Fruit fly (Drosophila melanogaster) whole organism, embryonic: ENCODE results near the gene CG43338.
A peak's percentile ranks its signal among the peaks of the same experiment; 100 is the strongest.

Experiments
- ATbp ChIP-seq: fragments of 200-800 bp; sonication (Bioruptor generic); optimal IDR thresholded peaks from 2 replicates; lab custom pipeline; 2017; ENCODE audit warnings: missing biosample characterization, mild to moderate bottlenecking, missing genetic modification characterization, missing genetic modification reagents
- Atf3 ChIP-seq: fragments of 200-800 bp; sonication (Bioruptor generic); optimal IDR thresholded peaks from 3 replicates; lab custom pipeline; 2016; ENCODE audit warnings: missing biosample characterization, missing genetic modification characterization
- Awh ChIP-seq: fragments of 200-800 bp; sonication (Bioruptor generic); IDR thresholded peaks from 2 replicates; pipeline ENCODE4, ENCODE4 v1.3.6; 2022; ENCODE audit warnings: missing biosample characterization, missing genetic modification characterization
- B-H1 ChIP-seq: fragments of 200-800 bp; sonication (Bioruptor generic); IDR thresholded peaks from 3 replicates; pipeline ENCODE4 v1.3.6; 2022; ENCODE audit warnings: missing biosample characterization, missing genetic modification characterization
- BEAF-32 ChIP-seq: fragments of 200-800 bp; sonication (Bioruptor generic); optimal IDR thresholded peaks from 3 replicates; lab custom pipeline; 2017; ENCODE audit warnings: missing biosample characterization, missing genetic modification characterization, mild to moderate bottlenecking, moderate library complexity, missing genetic modification reagents
- Blimp-1 ChIP-seq: fragments of 200-800 bp; sonication (Bioruptor generic); optimal IDR thresholded peaks from 3 replicates; lab custom pipeline; 2018; ENCODE audit warnings: missing biosample characterization, missing genetic modification characterization, mild to moderate bottlenecking, moderate library complexity, missing genetic modification reagents
- BtbVII ChIP-seq: fragments of 200-800 bp; sonication (Bioruptor generic); optimal IDR thresholded peaks from 3 replicates; lab custom pipeline; 2017; ENCODE audit warnings: missing biosample characterization, mild to moderate bottlenecking, missing genetic modification characterization
- Bteb2 ChIP-seq: fragments of 200-800 bp; sonication (Bioruptor generic); optimal IDR thresholded peaks from 2 replicates; lab custom pipeline; 2016; ENCODE audit warnings: missing biosample characterization, missing genetic modification characterization
- CG10274 ChIP-seq: fragments of 200-800 bp; sonication (Bioruptor generic); optimal IDR thresholded peaks from 3 replicates; lab custom pipeline; 2017; ENCODE audit warnings: missing biosample characterization, mild to moderate bottlenecking, missing genetic modification characterization
- CG10366 ChIP-seq: fragments of 200-800 bp; sonication (Bioruptor generic); IDR thresholded peaks from 2 replicates; pipeline ENCODE4 v1.3.6; 2022; ENCODE audit warnings: missing biosample characterization, missing genetic modification characterization
- CG10565 ChIP-seq: fragments of 200-800 bp; sonication (Bioruptor generic); optimal IDR thresholded peaks from 3 replicates; lab custom pipeline; 2016; ENCODE audit warnings: missing biosample characterization, mild to moderate bottlenecking, missing genetic modification characterization
- CG10979 ChIP-seq: fragments of 200-800 bp; sonication (Bioruptor generic); optimal IDR thresholded peaks from 2 replicates; lab custom pipeline; 2018; ENCODE audit warnings: missing biosample characterization, mild to moderate bottlenecking, missing genetic modification characterization, moderate library complexity
- CG11723 ChIP-seq: fragments of 200-800 bp; sonication (Bioruptor generic); optimal IDR thresholded peaks from 2 replicates; lab custom pipeline; 2017; ENCODE audit warnings: missing biosample characterization, mild to moderate bottlenecking, missing genetic modification characterization
- CG12104 ChIP-seq: fragments of 200-800 bp; sonication (Bioruptor generic); optimal IDR thresholded peaks from 3 replicates; lab custom pipeline; 2016; ENCODE audit warnings: missing biosample characterization, missing genetic modification characterization
- CG12155 ChIP-seq: fragments of 200-800 bp; sonication (Bioruptor generic); optimal IDR thresholded peaks from 3 replicates; lab custom pipeline; 2016; ENCODE audit warnings: missing biosample characterization, missing genetic modification characterization
- CG12659 ChIP-seq: fragments of 200-800 bp; sonication (Bioruptor generic); optimal IDR thresholded peaks from 3 replicates; lab custom pipeline; 2017; ENCODE audit warnings: mild to moderate bottlenecking, missing biosample characterization, missing genetic modification reagents, missing genetic modification characterization
- CG13624 ChIP-seq: fragments of 200-800 bp; sonication (Bioruptor generic); optimal IDR thresholded peaks from 2 replicates; lab custom pipeline; 2016; ENCODE audit warnings: missing biosample characterization, missing genetic modification characterization
- CG1832 ChIP-seq: fragments of 200-800 bp; sonication (Bioruptor generic); optimal IDR thresholded peaks from 2 replicates; lab custom pipeline; 2017; ENCODE audit warnings: missing biosample characterization, mild to moderate bottlenecking, missing genetic modification characterization, inconsistent platforms
- CG2116 ChIP-seq: fragments of 200-800 bp; sonication (Bioruptor generic); optimal IDR thresholded peaks from 3 replicates; lab custom pipeline; 2018; ENCODE audit warnings: missing biosample characterization, mild to moderate bottlenecking, missing genetic modification characterization
- CG2678 ChIP-seq: fragments of 200-800 bp; sonication (Bioruptor generic); optimal IDR thresholded peaks from 3 replicates; lab custom pipeline; 2019; ENCODE audit warnings: missing biosample characterization, mild to moderate bottlenecking, missing genetic modification characterization, moderate library complexity
- CG3163 ChIP-seq: fragments of 200-800 bp; sonication (Bioruptor generic); optimal IDR thresholded peaks from 3 replicates; lab custom pipeline; 2016; ENCODE audit warnings: missing biosample characterization, missing genetic modification characterization
- CG3726 ChIP-seq: fragments of 200-800 bp; sonication (Bioruptor generic); IDR thresholded peaks from 3 replicates; pipeline ENCODE4, ENCODE4 v1.3.6; 2022; ENCODE audit warnings: missing biosample characterization, missing genetic modification characterization
- CG3995 ChIP-seq: fragments of 200-800 bp; sonication (Bioruptor generic); optimal IDR thresholded peaks from 3 replicates; lab custom pipeline; 2016; ENCODE audit warnings: missing biosample characterization, missing genetic modification characterization
- CG4854 ChIP-seq: fragments of 200-800 bp; sonication (Bioruptor generic); optimal IDR thresholded peaks from 2 replicates; lab custom pipeline; 2016; ENCODE audit warnings: missing biosample characterization, missing genetic modification characterization, inconsistent platforms
- CG8290 ChIP-seq, 3 experiments: fragments of 200-800 bp; sonication (Bioruptor generic); optimal IDR thresholded peaks; 2 replicates each; lab custom pipeline; 2016 to 2019; ENCODE audit warnings: missing biosample characterization in 3 of 3, missing genetic modification characterization in 3 of 3, mild to moderate bottlenecking in 2 of 3, moderate library complexity in 1 of 3
- CG8944 ChIP-seq: fragments of 200-800 bp; sonication (Bioruptor generic); optimal IDR thresholded peaks from 3 replicates; lab custom pipeline; 2016; ENCODE audit warnings: missing biosample characterization, missing genetic modification characterization
- CG9609 ChIP-seq: fragments of 200-800 bp; sonication (Bioruptor generic); optimal IDR thresholded peaks from 3 replicates; lab custom pipeline; 2016; ENCODE audit warnings: missing biosample characterization, missing genetic modification characterization
- Dfd ChIP-seq, 2 experiments: fragments of >200 bp; optimal IDR thresholded peaks; 2 replicates each; lab custom pipeline; 2017; ENCODE audit warnings: missing biosample characterization in 2 of 2, missing genetic modification characterization in 2 of 2
- Dip2 ChIP-seq: fragments of 200-800 bp; sonication (Bioruptor generic); IDR thresholded peaks from 2 replicates; pipeline ENCODE4 v1.3.6; 2022; ENCODE audit warnings: missing biosample characterization, missing genetic modification characterization
- Doc3 ChIP-seq: fragments of 200-800 bp; sonication (Bioruptor generic); IDR thresholded peaks from 3 replicates; pipeline ENCODE4 v1.3.6; 2022; ENCODE audit warnings: missing biosample characterization, missing genetic modification characterization; ENCODE audit not compliant: partially characterized antibody
- Dp ChIP-seq: fragments of 200-800 bp; sonication (Bioruptor generic); optimal IDR thresholded peaks from 2 replicates; lab custom pipeline; 2018; ENCODE audit warnings: missing biosample characterization, mild to moderate bottlenecking, missing genetic modification characterization, moderate library complexity
- Eip74EF ChIP-seq, 2 experiments: fragments of 200-800 bp in 1 of 2; fragments of >200 bp in 1 of 2; sonication (Bioruptor generic) in 1 of 2; optimal IDR thresholded peaks; 2 replicates each; lab custom pipeline; 2017 to 2019; ENCODE audit warnings: missing biosample characterization in 2 of 2, missing genetic modification characterization in 2 of 2, mild to moderate bottlenecking in 1 of 2, moderate library complexity in 1 of 2
- Med ChIP-seq: fragments of 200-800 bp; sonication (Bioruptor generic); peaks from one replicate; lab custom pipeline; 2016; ENCODE audit warnings: missing biosample characterization, missing genetic modification characterization, mild to moderate bottlenecking, inconsistent platforms, moderate library complexity
- Nf-YB ChIP-seq: fragments of 200-800 bp; sonication (Bioruptor generic); optimal IDR thresholded peaks from 3 replicates; lab custom pipeline; 2019; ENCODE audit warnings: missing biosample characterization, mild to moderate bottlenecking, missing genetic modification characterization, moderate library complexity
- Rfx ChIP-seq: fragments of 200-800 bp; sonication (Bioruptor generic); IDR thresholded peaks from 2 replicates; pipeline ENCODE4 v1.3.6; 2022; ENCODE audit warnings: missing biosample characterization, missing genetic modification characterization
- Trl ChIP-seq, 3 experiments: fragments of >200 bp in 2 of 3; fragments of 200-800 bp in 1 of 3; sonication (Bioruptor generic) in 1 of 3; optimal IDR thresholded peaks; 2 replicates in 1 of 3; 3 replicates in 2 of 3; lab custom pipeline; 2016 to 2017; ENCODE audit warnings: missing biosample characterization in 1 of 3, missing genetic modification characterization in 1 of 3
- ara ChIP-seq: fragments of 200-800 bp; sonication (Bioruptor generic); IDR thresholded peaks from 2 replicates; pipeline ENCODE4 v1.3.6; 2022; ENCODE audit warnings: missing biosample characterization, missing genetic modification characterization
- chif ChIP-seq, 2 experiments: fragments of 200-800 bp; sonication (Bioruptor generic); optimal IDR thresholded peaks; 3 replicates each; lab custom pipeline; 2016; ENCODE audit warnings: missing biosample characterization in 2 of 2, missing genetic modification characterization in 2 of 2
- chm ChIP-seq: fragments of 200-800 bp; sonication (Bioruptor generic); IDR thresholded peaks from 2 replicates; pipeline ENCODE4 v1.3.6; 2022; ENCODE audit warnings: missing biosample characterization, missing genetic modification characterization
- da ChIP-seq: fragments of 200-800 bp; sonication (Bioruptor generic); optimal IDR thresholded peaks from 2 replicates; lab custom pipeline; 2016; ENCODE audit warnings: missing biosample characterization, missing genetic modification characterization
- dmrt11E ChIP-seq: fragments of 200-800 bp; sonication (Bioruptor generic); optimal IDR thresholded peaks from 3 replicates; lab custom pipeline; 2018; ENCODE audit warnings: missing biosample characterization, mild to moderate bottlenecking, missing genetic modification characterization, moderate library complexity
- ewg ChIP-seq: fragments of 200-800 bp; sonication (Bioruptor generic); optimal IDR thresholded peaks from 3 replicates; lab custom pipeline; 2017; ENCODE audit warnings: mild to moderate bottlenecking, missing biosample characterization, missing genetic modification reagents, missing genetic modification characterization
- eyg ChIP-seq: fragments of 200-800 bp; sonication (Bioruptor generic); optimal IDR thresholded peaks from 3 replicates; lab custom pipeline; 2016; ENCODE audit warnings: missing biosample characterization, missing genetic modification characterization
- jigr1 ChIP-seq: fragments of 200-800 bp; sonication (Bioruptor generic); IDR thresholded peaks from 3 replicates; pipeline ENCODE4 v1.3.6; 2022; ENCODE audit warnings: missing biosample characterization, missing genetic modification characterization
- kni ChIP-seq: fragments of 200-800 bp; sonication (Bioruptor generic); optimal IDR thresholded peaks from 3 replicates; lab custom pipeline; 2017; ENCODE audit warnings: mild to moderate bottlenecking, missing biosample characterization, missing genetic modification reagents, missing genetic modification characterization
- mam ChIP-seq: fragments of 200-800 bp; sonication (Bioruptor generic); optimal IDR thresholded peaks from 3 replicates; lab custom pipeline; 2016; ENCODE audit warnings: missing biosample characterization, missing genetic modification characterization
- pita ChIP-seq: fragments of 200-800 bp; sonication (Bioruptor generic); optimal IDR thresholded peaks from 2 replicates; lab custom pipeline; 2017; ENCODE audit warnings: missing biosample characterization, mild to moderate bottlenecking, missing genetic modification characterization
- pzg ChIP-seq: fragments of 200-800 bp; sonication (Bioruptor generic); optimal IDR thresholded peaks from 3 replicates; lab custom pipeline; 2018; ENCODE audit warnings: missing biosample characterization, mild to moderate bottlenecking, missing genetic modification characterization, moderate library complexity
- usp ChIP-seq: fragments of >200 bp; optimal IDR thresholded peaks from 2 replicates; lab custom pipeline; 2017; ENCODE audit warnings: missing biosample characterization, missing genetic modification characterization

CG43338 gene

dm6 chr2L:18705617-18706046 is 34.6 kb upstream of the CG43338 start, which contains the start of gene Jwa (continued):
- peak; percentile 90 for TF ChIP-seq CG3726 (GFP tag; lab: Robert Waterston, UW)
- TF ChIP-seq CG3995: peak; percentile 67
- no peak for TF ChIP-seq pita (GFP tag; lab: Kevin White, UChicago)
- peak; percentile 95 for TF ChIP-seq CG9609
- peak; percentile 92 for TF ChIP-seq Atf3 (GFP tag; lab: Kevin White, UChicago)
- TF ChIP-seq CG8944 (GFP tag; lab: Kevin White, UChicago): peak; percentile 94
- TF ChIP-seq Bteb2 (GFP tag; lab: Kevin White, UChicago): peak; percentile 94
- TF ChIP-seq chm (GFP tag; lab: Robert Waterston, UW): peak; percentile 91
- peak; percentile 88 for TF ChIP-seq ATbp
- peak; percentile 97 for TF ChIP-seq CG12155
- TF ChIP-seq Nf-YB (GFP tag; lab: Kevin White, UChicago): peak; percentile 80
- no peak for TF ChIP-seq CG1832 (GFP tag; lab: Kevin White, UChicago)
- no peak for TF ChIP-seq usp (GFP tag; lab: Kevin White, UChicago)
- peak; percentile 96 for TF ChIP-seq dmrt11E (tag; lab: Kevin White, UChicago)
- TF ChIP-seq pzg (GFP tag; lab: Kevin White, UChicago): peak; percentile 70
- peak; percentile 94 for TF ChIP-seq Rfx
- TF ChIP-seq BtbVII (GFP tag; lab: Kevin White, UChicago): no peak
- peak; percentile 81 for TF ChIP-seq CG2116 (GFP tag; lab: Kevin White, UChicago)
- TF ChIP-seq jigr1: peak; percentile 88
- peak; percentile 58 for TF ChIP-seq da (GFP tag; lab: Kevin White, UChicago)
- peak; percentile 30 for TF ChIP-seq kni
- peak; percentile 94 for TF ChIP-seq chif (GFP tag; optimal IDR thresholded peaks at IDR 0.05; lab: Kevin White, UChicago)
- TF ChIP-seq eyg: peak; percentile 73
- TF ChIP-seq B-H1 (GFP tag; lab: Robert Waterston, UW): peak; percentile 80
- TF ChIP-seq CG12104: peak; percentile 73
- peak; percentile 85 for TF ChIP-seq CG2678 (tag; lab: Kevin White, UChicago)
- peak; percentile 80 for TF ChIP-seq Awh (GFP tag; lab: Robert Waterston, UW)
- no peak for TF ChIP-seq Trl (optimal IDR thresholded peaks at IDR 0.05; lab: Kevin White, UChicago)
- peak; percentile 89 for TF ChIP-seq Trl (GFP tag; optimal IDR thresholded peaks at IDR 0.05; lab: Kevin White, UChicago)
- TF ChIP-seq CG10565 (GFP tag; lab: Kevin White, UChicago): peak; percentile 52
- TF ChIP-seq CG10366: peak; percentile 89
- TF ChIP-seq Dip2: 0 out of 2 replicates have a peak, but pooled peaks have one; percentile 16
- TF ChIP-seq CG11723 (GFP tag; lab: Kevin White, UChicago): peak; percentile 75
- peak in 1 of 2 experiments; percentile 46 for TF ChIP-seq Eip74EF (GFP tag; optimal IDR thresholded peaks at IDR 0.05; lab: Kevin White, UChicago)
- TF ChIP-seq ewg: peak; percentile 84
- TF ChIP-seq ara (GFP tag; lab: Robert Waterston, UW): peak; percentile 84
- TF ChIP-seq CG4854 (GFP tag; lab: Kevin White, UChicago): peak; percentile 80
- TF ChIP-seq Dfd (GFP tag; optimal IDR thresholded peaks at IDR 0.05; lab: Kevin White, UChicago): no peak
- TF ChIP-seq CG12659 (GFP tag; lab: Kevin White, UChicago): peak; percentile 94
- TF ChIP-seq Med (GFP tag; lab: Kevin White, UChicago): peak; percentile 98
- peak; percentile 98 for TF ChIP-seq BEAF-32 (GFP tag; lab: Kevin White, UChicago)
- peak; percentile 100 for TF ChIP-seq Doc3 (GFP tag; lab: Robert Waterston, UW)
- peak; percentile 93 for TF ChIP-seq mam
- TF ChIP-seq CG3163: peak; percentile 78
- TF ChIP-seq CG8290 (GFP tag; optimal IDR thresholded peaks at IDR 0.05; lab: Kevin White, UChicago): peak; percentile 89
- TF ChIP-seq CG8290 (tag; optimal IDR thresholded peaks at IDR 0.05; lab: Kevin White, UChicago): peak; percentile 69 to 92
- TF ChIP-seq Blimp-1: peak; percentile 71
- peak; percentile 20 for TF ChIP-seq CG10274
- TF ChIP-seq CG13624: peak; percentile 87
- peak; percentile 83 for TF ChIP-seq Dp (GFP tag; lab: Kevin White, UChicago)
- peak; percentile 88 for TF ChIP-seq CG10979 (tag; lab: Kevin White, UChicago)
